Worm (Caenorhabditis elegans) whole organism, L1 larva: ENCODE measurements around the gene F47E1.1.
A peak's percentile ranks its signal among the peaks of the same experiment; 100 is the strongest.
"Not testable (repeated sequence)": the region's sequence is repeated elsewhere in the genome, so short reads cannot be mapped to it uniquely, and the experiment has no call there.

Experiments used
- F16B12.6 ChIP-seq: fragments of 150-350 bp; optimal IDR thresholded peaks from 2 replicates; lab custom pipeline; 2014; ENCODE audit warnings: missing biosample characterization, missing genetic modification characterization
- Y116A8C.19 ChIP-seq: sonication (generic microtip); optimal IDR thresholded peaks from 2 replicates; lab custom pipeline; 2016; ENCODE audit warnings: missing compliant biosample characterization, missing genetic modification characterization, borderline replicate concordance
- aly-2 ChIP-seq: fragments of 150-350 bp; optimal IDR thresholded peaks from 2 replicates; lab custom pipeline; 2014; ENCODE audit warnings: missing biosample characterization, missing genetic modification characterization
- ama-1 ChIP-seq: fragments of 150-350 bp; optimal IDR thresholded peaks from 2 replicates; lab custom pipeline; 2014
- blmp-1 ChIP-seq: fragments of 150-350 bp; optimal IDR thresholded peaks from 2 replicates; lab custom pipeline; 2014; ENCODE audit warnings: missing biosample characterization, missing genetic modification characterization
- ceh-8 ChIP-seq: fragments of 200-800 bp; sonication (Bioruptor generic); optimal IDR thresholded peaks from 2 replicates; lab custom pipeline; 2018; ENCODE audit warnings: mild to moderate bottlenecking, missing genetic modification characterization, moderate library complexity, missing compliant biosample characterization
- ceh-90 ChIP-seq: sonication (generic microtip); optimal IDR thresholded peaks from 2 replicates; lab custom pipeline; 2016; ENCODE audit warnings: missing genetic modification characterization, missing compliant biosample characterization
- ces-1 ChIP-seq: fragments of 150-350 bp; optimal IDR thresholded peaks from 2 replicates; lab custom pipeline; 2014; ENCODE audit warnings: missing biosample characterization, missing genetic modification reagents, missing genetic modification characterization
- dsc-1 ChIP-seq: sonication (generic microtip); optimal IDR thresholded peaks from 2 replicates; lab custom pipeline; 2016; ENCODE audit warnings: mild to moderate bottlenecking, missing genetic modification characterization, missing compliant biosample characterization
- efl-1 ChIP-seq, 4 experiments: fragments of 150-350 bp; optimal IDR thresholded peaks in 3 of 4; peaks in 1 of 4; 1 replicate in 1 of 4; 2 replicates in 3 of 4; lab custom pipeline; 2014; ENCODE audit warnings: missing biosample characterization in 2 of 4, missing genetic modification characterization in 2 of 4, missing genetic modification reagents in 2 of 4
- egl-13 ChIP-seq: sonication (generic microtip); optimal IDR thresholded peaks from 2 replicates; lab custom pipeline; 2016; ENCODE audit warnings: missing genotype, missing genetic modification reagents, missing genetic modification characterization, missing compliant biosample characterization
- ets-5 ChIP-seq: fragments of 200-800 bp; sonication (Bioruptor generic); IDR thresholded peaks from 2 replicates; pipeline ENCODE4 v1.3.6; 2022; ENCODE audit warnings: missing genetic modification characterization, missing compliant biosample characterization
- fkh-10 ChIP-seq: sonication (generic microtip); optimal IDR thresholded peaks from 2 replicates; lab custom pipeline; 2017; ENCODE audit warnings: missing biosample characterization, missing genetic modification reagents, missing genetic modification characterization
- fkh-8 ChIP-seq: sonication (generic microtip); optimal IDR thresholded peaks from 2 replicates; lab custom pipeline; 2016; ENCODE audit warnings: mild to moderate bottlenecking, missing genetic modification characterization, missing compliant biosample characterization
- grh-1 ChIP-seq: fragments of 200-800 bp; sonication (Bioruptor generic); IDR thresholded peaks from 2 replicates; pipeline ENCODE4 v1.3.6; 2022; ENCODE audit warnings: missing genetic modification reagents, missing genetic modification characterization, missing compliant biosample characterization
- hlh-17 ChIP-seq: fragments of 200-800 bp; sonication (Bioruptor generic); optimal IDR thresholded peaks from 2 replicates; lab custom pipeline; 2018; ENCODE audit warnings: missing genetic modification characterization, mild to moderate bottlenecking, missing compliant biosample characterization, moderate library complexity, borderline replicate concordance
- irx-1 ChIP-seq: sonication (generic microtip); optimal IDR thresholded peaks from 2 replicates; lab custom pipeline; 2016; ENCODE audit warnings: missing genetic modification characterization, missing compliant biosample characterization
- jun-1 ChIP-seq: fragments of 150-350 bp; optimal IDR thresholded peaks from 2 replicates; lab custom pipeline; 2014; ENCODE audit warnings: missing biosample characterization, missing genetic modification reagents, missing genetic modification characterization
- lin-14 ChIP-seq: fragments of 200-800 bp; sonication (Bioruptor generic); optimal IDR thresholded peaks from 2 replicates; lab custom pipeline; 2018; ENCODE audit warnings: mild to moderate bottlenecking, missing genetic modification characterization, moderate library complexity, missing compliant biosample characterization
- lin-35 ChIP-seq, 2 experiments: fragments of 150-350 bp; optimal IDR thresholded peaks; 2 replicates each; lab custom pipeline; 2014; ENCODE audit warnings: missing biosample characterization in 2 of 2, missing genetic modification characterization in 2 of 2, missing genetic modification reagents in 2 of 2
- lin-39 ChIP-seq: fragments of 150-350 bp; optimal IDR thresholded peaks from 2 replicates; lab custom pipeline; 2014; ENCODE audit warnings: missing biosample characterization, missing genetic modification reagents, missing genetic modification characterization
- lir-3 ChIP-seq: sonication (generic microtip); optimal IDR thresholded peaks from 2 replicates; lab custom pipeline; 2016; ENCODE audit warnings: mild to moderate bottlenecking, missing genetic modification characterization, moderate library complexity, missing compliant biosample characterization; ENCODE audit not compliant: poor library complexity
- mab-9 ChIP-seq: fragments of 200-800 bp; sonication (Bioruptor generic); IDR thresholded peaks from 2 replicates; pipeline ENCODE4 v1.3.6; 2022; ENCODE audit warnings: missing genetic modification reagents, missing genetic modification characterization, missing compliant biosample characterization
- mep-1 ChIP-seq: fragments of 150-350 bp; optimal IDR thresholded peaks from 2 replicates; lab custom pipeline; 2014; ENCODE audit warnings: missing biosample characterization, missing genetic modification characterization
- nhr-28 ChIP-seq: fragments of 150-350 bp; optimal IDR thresholded peaks from 2 replicates; lab custom pipeline; 2014; ENCODE audit warnings: missing biosample characterization, missing genetic modification characterization
- nhr-71 ChIP-seq: sonication (generic microtip); optimal IDR thresholded peaks from 2 replicates; lab custom pipeline; 2016; ENCODE audit warnings: mild to moderate bottlenecking, missing genetic modification characterization, moderate library complexity, missing compliant biosample characterization
- nhr-84 ChIP-seq: sonication (generic microtip); optimal IDR thresholded peaks from 2 replicates; lab custom pipeline; 2017; ENCODE audit warnings: missing biosample characterization, missing genetic modification characterization
- nhr-85 ChIP-seq: sonication (generic microtip); peaks from one replicate; lab custom pipeline; 2016; ENCODE audit warnings: missing genetic modification characterization, inconsistent platforms, missing compliant biosample characterization
- pqm-1 ChIP-seq: sonication (generic microtip); optimal IDR thresholded peaks from 3 replicates; lab custom pipeline; 2017; ENCODE audit warnings: missing biosample characterization, missing genetic modification characterization
- rnt-1 ChIP-seq: sonication (generic microtip); optimal IDR thresholded peaks from 2 replicates; lab custom pipeline; 2016; ENCODE audit warnings: mild to moderate bottlenecking, missing genetic modification characterization, moderate library complexity, missing compliant biosample characterization
- skn-1 ChIP-seq: fragments of 150-350 bp; optimal IDR thresholded peaks from 2 replicates; lab custom pipeline; 2014; ENCODE audit warnings: missing biosample characterization, missing genetic modification characterization
- snpc-4 ChIP-seq: fragments of 150-350 bp; optimal IDR thresholded peaks from 2 replicates; lab custom pipeline; 2014; ENCODE audit warnings: missing biosample characterization, missing genetic modification characterization
- sox-4 ChIP-seq: sonication (generic microtip); optimal IDR thresholded peaks from 2 replicates; lab custom pipeline; 2016; ENCODE audit warnings: missing genetic modification characterization, missing compliant biosample characterization
- unc-130 ChIP-seq: fragments of 150-350 bp; optimal IDR thresholded peaks from 2 replicates; lab custom pipeline; 2017; ENCODE audit warnings: missing biosample characterization, missing genetic modification characterization, inconsistent platforms
- vab-15 ChIP-seq: sonication (generic microtip); optimal IDR thresholded peaks from 2 replicates; lab custom pipeline; 2017; ENCODE audit warnings: missing genotype, mild to moderate bottlenecking, missing genetic modification characterization, missing compliant biosample characterization
- zag-1 ChIP-seq: fragments of 150-350 bp; optimal IDR thresholded peaks from 2 replicates; lab custom pipeline; 2014; ENCODE audit warnings: missing biosample characterization, missing genetic modification characterization
- zip-4 ChIP-seq: fragments of 200-800 bp; sonication (Bioruptor generic); optimal IDR thresholded peaks from 2 replicates; lab custom pipeline; 2018; ENCODE audit warnings: mild to moderate bottlenecking, missing genetic modification characterization, moderate library complexity, missing compliant biosample characterization

F47E1.1 gene

DNA sequence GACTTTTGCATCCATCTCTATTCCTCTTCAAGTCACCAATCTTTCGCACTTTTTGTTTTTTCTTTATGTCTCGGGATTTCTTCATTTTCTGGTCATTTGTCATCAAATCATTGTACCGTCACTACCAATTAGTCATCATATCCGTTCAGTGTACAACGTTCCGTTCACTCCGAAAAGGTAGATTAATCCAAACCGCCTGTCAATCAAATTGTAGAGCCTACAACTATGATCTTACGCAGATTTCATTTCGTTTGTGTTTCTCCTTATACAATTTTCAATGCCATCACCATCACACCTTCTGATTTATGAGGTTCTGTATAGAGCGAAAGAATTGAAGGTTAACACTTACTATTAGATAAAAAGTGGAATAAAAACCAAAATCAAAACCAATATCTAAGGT, 8.9 kb downstream of the F47E1.1 start (continued):
- no peak for TF ChIP-seq ceh-8 (GFP tag; lab: Kevin White, UChicago)
- TF ChIP-seq zip-4 (GFP tag; lab: Kevin White, UChicago), result no peak
- no peak for TF ChIP-seq ets-5 (GFP tag; lab: Robert Waterston, UW)
- TF ChIP-seq ces-1 (GFP tag; lab: Kevin White, UChicago), result no peak
- no peak for TF ChIP-seq vab-15 (tag; lab: Kevin White, UChicago)
- TF ChIP-seq snpc-4 (tag; lab: Kevin White, UChicago), result no peak
- TF ChIP-seq irx-1, result peak; percentile 36
- TF ChIP-seq blmp-1 (tag; lab: Kevin White, UChicago), result peak; percentile 33
- no peak for TF ChIP-seq jun-1 (tag; lab: Kevin White, UChicago)
- TF ChIP-seq efl-1 (optimal IDR thresholded peaks at IDR 0.05; lab: Kevin White, UChicago), result no peak
- no peak for TF ChIP-seq efl-1 (GFP tag; optimal IDR thresholded peaks at IDR 0.05 in 1 of 2; lab: Kevin White, UChicago)
- peak; percentile 73 for TF ChIP-seq mep-1 (tag; lab: Kevin White, UChicago)
- TF ChIP-seq grh-1 (GFP tag; lab: Robert Waterston, UW), result no peak
- no peak for TF ChIP-seq fkh-10
- no peak for TF ChIP-seq zag-1
- no peak for TF ChIP-seq Y116A8C.19 (tag; lab: Kevin White, UChicago)
- peak; percentile 13 for TF ChIP-seq rnt-1 (tag; lab: Kevin White, UChicago)
- no peak for TF ChIP-seq aly-2 (tag; lab: Kevin White, UChicago)
- peak; percentile 62 for TF ChIP-seq lin-14 (GFP tag; lab: Kevin White, UChicago)
- TF ChIP-seq mab-9 (GFP tag; lab: Robert Waterston, UW), result no peak

DNA sequence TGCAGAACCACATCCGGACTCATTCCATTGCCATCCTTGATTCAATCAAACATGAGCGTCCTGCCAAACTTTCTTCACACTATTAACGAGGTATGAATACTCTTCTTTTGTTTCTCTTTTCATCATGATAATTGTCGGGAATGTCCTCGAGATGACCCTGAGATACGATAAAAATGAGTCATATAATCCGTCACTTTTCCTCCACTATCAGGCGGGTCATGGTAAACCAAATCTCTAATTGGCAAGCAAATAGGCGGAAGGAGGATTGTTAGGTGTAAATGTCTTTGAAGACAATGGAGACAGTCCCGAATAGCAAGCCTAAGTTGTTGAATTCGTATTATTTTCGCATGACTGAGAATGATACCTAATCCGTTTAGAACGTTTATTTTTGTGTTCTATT, 11.6 kb downstream of the F47E1.1 start:
- peak; percentile 60 for TF ChIP-seq blmp-1 (tag; lab: Kevin White, UChicago)
- TF ChIP-seq nhr-85 (tag; lab: Kevin White, UChicago), result peak; percentile 75
- no peak for TF ChIP-seq dsc-1
- TF ChIP-seq nhr-71 (tag; lab: Kevin White, UChicago), result no peak
- TF ChIP-seq lin-14 (GFP tag; lab: Kevin White, UChicago), result peak; percentile 42
- no peak for TF ChIP-seq hlh-17 (GFP tag; lab: Kevin White, UChicago)
- TF ChIP-seq, all 84 proteins: peak for 3

DNA sequence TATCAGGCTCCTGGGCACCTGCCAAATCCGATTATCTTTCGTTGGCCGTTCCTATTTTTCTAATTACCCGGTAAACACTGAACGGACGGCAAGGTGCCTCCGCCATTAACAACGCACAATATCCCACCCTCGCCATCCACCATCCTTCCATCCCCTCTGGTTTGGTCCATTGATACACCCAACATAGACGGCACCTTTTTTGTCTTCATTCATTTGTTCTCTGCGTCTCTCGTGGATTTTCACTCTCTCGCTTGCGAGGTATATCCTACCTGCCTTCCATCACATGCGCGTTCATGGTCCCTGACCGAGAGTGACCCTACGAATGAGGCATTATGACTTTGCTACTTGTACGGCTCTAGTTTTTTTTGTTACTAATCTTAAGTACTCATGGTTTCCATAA, 12.6 kb downstream of the F47E1.1 start:
- TF ChIP-seq lir-3 (tag; lab: Kevin White, UChicago), result no peak
- TF ChIP-seq snpc-4 (tag; lab: Kevin White, UChicago), result no peak
- no peak for TF ChIP-seq ceh-90
- no peak for TF ChIP-seq nhr-84 (tag; lab: Kevin White, UChicago)
- TF ChIP-seq pqm-1, result no peak
- TF ChIP-seq unc-130, result no peak
- TF ChIP-seq ama-1 (lab: Kevin White, UChicago), result no peak
- TF ChIP-seq egl-13 (tag; lab: Kevin White, UChicago), result no peak
- no peak for TF ChIP-seq irx-1
- no peak for TF ChIP-seq skn-1 (tag; lab: Kevin White, UChicago)
- no peak for TF ChIP-seq fkh-8 (tag; lab: Kevin White, UChicago)
- no peak for TF ChIP-seq nhr-28
- TF ChIP-seq F16B12.6 (tag; lab: Kevin White, UChicago), result no peak
- no peak for TF ChIP-seq lin-39 (tag; lab: Kevin White, UChicago)
- TF ChIP-seq sox-4 (tag; lab: Kevin White, UChicago), result no peak
- no peak for TF ChIP-seq lin-35 (GFP tag; optimal IDR thresholded peaks at IDR 0.05; lab: Kevin White, UChicago)
- no peak for TF ChIP-seq vab-15 (tag; lab: Kevin White, UChicago)

DNA sequence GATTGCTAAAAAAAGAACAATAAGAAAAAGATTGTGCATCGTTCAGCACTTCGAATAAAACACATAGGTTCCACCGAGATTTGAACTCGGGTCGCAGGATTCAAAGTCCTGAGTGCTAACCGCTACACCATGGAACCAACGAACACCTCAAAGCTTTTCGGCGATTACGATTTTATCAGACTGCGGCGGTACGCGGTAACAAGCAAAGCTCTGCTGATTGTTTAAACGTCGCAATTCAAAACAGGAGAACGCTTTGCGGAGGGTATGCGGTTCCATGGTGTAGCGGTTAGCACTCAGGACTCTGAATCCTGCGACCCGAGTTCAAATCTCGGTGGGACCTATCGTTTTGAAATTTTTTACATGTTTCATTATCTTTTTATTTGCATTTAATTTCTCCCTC, 13.6 kb downstream of the F47E1.1 start:
- not testable (repeated sequence) for TF ChIP-seq efl-1 (optimal IDR thresholded peaks at IDR 0.05; lab: Kevin White, UChicago)
- peak in 1 of 2 experiments; percentile 79 for TF ChIP-seq efl-1 (GFP tag; optimal IDR thresholded peaks at IDR 0.05 in 1 of 2; lab: Kevin White, UChicago)
